Worm (Caenorhabditis elegans) whole organism, L2 larva: ENCODE measurements around the gene cul-3.
"Not testable (repeated sequence)": the region's sequence is repeated elsewhere in the genome, so short reads cannot be mapped to it uniquely, and the experiment has no call there.

Experiments
- C34F6.9 ChIP-seq: fragments of 150-350 bp; optimal IDR thresholded peaks from 2 replicates; lab custom pipeline; 2014; ENCODE audit warnings: missing biosample characterization, missing genetic modification characterization
- F13H6.1 ChIP-seq: sonication (generic microtip); optimal IDR thresholded peaks from 2 replicates; lab custom pipeline; 2016; ENCODE audit warnings: missing genetic modification characterization, missing compliant biosample characterization
- R02D3.7 ChIP-seq: fragments of 150-350 bp; optimal IDR thresholded peaks from 2 replicates; lab custom pipeline; 2014; ENCODE audit warnings: missing biosample characterization, missing genetic modification characterization
- alr-1 ChIP-seq: fragments of 150-350 bp; optimal IDR thresholded peaks from 2 replicates; lab custom pipeline; 2014; ENCODE audit warnings: missing biosample characterization, missing genetic modification characterization
- ama-1 ChIP-seq: fragments of 150-350 bp; optimal IDR thresholded peaks from 2 replicates; lab custom pipeline; 2018; ENCODE audit warnings: inconsistent platforms
- ceh-16 ChIP-seq: fragments of 150-350 bp; optimal IDR thresholded peaks from 2 replicates; lab custom pipeline; 2014; ENCODE audit warnings: missing biosample characterization, missing genetic modification characterization
- crh-2 ChIP-seq: sonication (generic microtip); optimal IDR thresholded peaks from 2 replicates; lab custom pipeline; 2017; ENCODE audit warnings: missing biosample characterization, missing genetic modification characterization
- dmd-4 ChIP-seq: sonication (generic microtip); optimal IDR thresholded peaks from 2 replicates; lab custom pipeline; 2017; ENCODE audit warnings: missing biosample characterization, missing genetic modification characterization
- egl-27 ChIP-seq: sonication (generic microtip); optimal IDR thresholded peaks from 3 replicates; lab custom pipeline; 2017; ENCODE audit warnings: missing biosample characterization, missing genetic modification reagents, missing genetic modification characterization
- elt-3 ChIP-seq: sonication (generic microtip); optimal IDR thresholded peaks from 2 replicates; lab custom pipeline; 2017; ENCODE audit warnings: missing biosample characterization, missing genetic modification characterization
- fos-1 ChIP-seq: fragments of 150-350 bp; optimal IDR thresholded peaks from 2 replicates; lab custom pipeline; 2014; ENCODE audit warnings: missing biosample characterization, missing genetic modification characterization
- gmeb-1 ChIP-seq: fragments of 150-350 bp; optimal IDR thresholded peaks from 2 replicates; lab custom pipeline; 2014; ENCODE audit warnings: missing biosample characterization, missing genetic modification characterization
- lin-39 ChIP-seq: fragments of 150-350 bp; optimal IDR thresholded peaks from 2 replicates; lab custom pipeline; 2014; ENCODE audit warnings: missing biosample characterization, missing genetic modification reagents, missing genetic modification characterization
- lsy-2 ChIP-seq, 2 experiments: fragments of 150-350 bp in 1 of 2; sonication (generic microtip) in 1 of 2; optimal IDR thresholded peaks; 2 replicates each; lab custom pipeline; 2014 to 2017; ENCODE audit warnings: missing biosample characterization in 2 of 2, missing genetic modification characterization in 2 of 2
- mbf-1 ChIP-seq: sonication (generic microtip); optimal IDR thresholded peaks from 2 replicates; lab custom pipeline; 2017; ENCODE audit warnings: missing biosample characterization, missing genetic modification characterization
- mdl-1 ChIP-seq, 2 experiments: fragments of 150-350 bp in 1 of 2; sonication (generic microtip) in 1 of 2; optimal IDR thresholded peaks; 2 replicates each; lab custom pipeline; 2017; ENCODE audit warnings: missing biosample characterization in 2 of 2, missing genetic modification characterization in 2 of 2
- nhr-11 ChIP-seq: fragments of 150-350 bp; optimal IDR thresholded peaks from 2 replicates; lab custom pipeline; 2014; ENCODE audit warnings: missing biosample characterization, missing genetic modification characterization
- nhr-12 ChIP-seq: fragments of 150-350 bp; optimal IDR thresholded peaks from 2 replicates; lab custom pipeline; 2014; ENCODE audit warnings: missing biosample characterization, missing genetic modification characterization
- nhr-129 ChIP-seq: fragments of 150-350 bp; optimal IDR thresholded peaks from 2 replicates; lab custom pipeline; 2014; ENCODE audit warnings: missing biosample characterization, missing genetic modification characterization
- nhr-23 ChIP-seq: fragments of 150-350 bp; optimal IDR thresholded peaks from 2 replicates; lab custom pipeline; 2014; ENCODE audit warnings: missing biosample characterization, missing genetic modification reagents, missing genetic modification characterization
- nhr-237 ChIP-seq: fragments of 150-350 bp; optimal IDR thresholded peaks from 2 replicates; lab custom pipeline; 2014; ENCODE audit warnings: missing biosample characterization, missing genetic modification characterization
- nhr-25 ChIP-seq: fragments of 150-350 bp; sonication (generic microtip); optimal IDR thresholded peaks from 3 replicates; lab custom pipeline; 2014; ENCODE audit warnings: missing biosample characterization, missing genetic modification characterization
- nhr-6 ChIP-seq: fragments of 150-350 bp; optimal IDR thresholded peaks from 2 replicates; lab custom pipeline; 2014; ENCODE audit warnings: missing biosample characterization, missing genetic modification characterization
- nhr-77 ChIP-seq: fragments of 150-350 bp; optimal IDR thresholded peaks from 2 replicates; lab custom pipeline; 2014; ENCODE audit warnings: missing biosample characterization, missing genetic modification characterization
- sem-4 ChIP-seq: fragments of 150-350 bp; optimal IDR thresholded peaks from 2 replicates; lab custom pipeline; 2014; ENCODE audit warnings: missing biosample characterization, missing genetic modification reagents, missing genetic modification characterization
- skn-1 ChIP-seq: sonication (generic microtip); optimal IDR thresholded peaks from 2 replicates; lab custom pipeline; 2017; ENCODE audit warnings: missing biosample characterization, missing genetic modification characterization
- sma-3 ChIP-seq: sonication (generic microtip); optimal IDR thresholded peaks from 2 replicates; lab custom pipeline; 2016; ENCODE audit warnings: missing genetic modification reagents, missing genetic modification characterization, missing compliant biosample characterization
- sma-9 ChIP-seq, 2 experiments: fragments of 150-350 bp in 1 of 2; sonication (generic microtip) in 1 of 2; optimal IDR thresholded peaks; 2 replicates each; lab custom pipeline; 2014 to 2016; ENCODE audit warnings: missing genetic modification characterization in 2 of 2, mild to moderate bottlenecking in 1 of 2, missing biosample characterization in 1 of 2, missing compliant biosample characterization in 1 of 2, missing genetic modification reagents in 1 of 2, moderate library complexity in 1 of 2
- snpc-4 ChIP-seq: fragments of 150-350 bp; optimal IDR thresholded peaks from 2 replicates; lab custom pipeline; 2014; ENCODE audit warnings: missing biosample characterization, missing genetic modification characterization
- unc-39 ChIP-seq: fragments of 150-350 bp; optimal IDR thresholded peaks from 2 replicates; lab custom pipeline; 2014; ENCODE audit warnings: missing biosample characterization, missing genetic modification characterization
- unc-55 ChIP-seq: fragments of 150-350 bp; sonication (generic microtip); optimal IDR thresholded peaks from 3 replicates; lab custom pipeline; 2014; ENCODE audit warnings: missing biosample characterization, missing genetic modification reagents, missing genetic modification characterization
- unc-62 ChIP-seq: fragments of 150-350 bp; optimal IDR thresholded peaks from 2 replicates; lab custom pipeline; 2014; ENCODE audit warnings: missing biosample characterization, missing genetic modification reagents, missing genetic modification characterization
- ztf-1 ChIP-seq: fragments of 200-800 bp; sonication (Bioruptor generic); conservative IDR thresholded peaks from 2 replicates; pipeline ENCODE4 v1.3.6; 2022; ENCODE audit warnings: missing genetic modification characterization, missing compliant biosample characterization
- ztf-11 ChIP-seq: sonication (generic microtip); optimal IDR thresholded peaks from 2 replicates; lab custom pipeline; 2017; ENCODE audit warnings: missing biosample characterization, missing genetic modification characterization
- ztf-4 ChIP-seq: fragments of 150-350 bp; optimal IDR thresholded peaks from 2 replicates; lab custom pipeline; 2014; ENCODE audit warnings: missing biosample characterization, missing genetic modification characterization

The cul-3 gene

DNA sequence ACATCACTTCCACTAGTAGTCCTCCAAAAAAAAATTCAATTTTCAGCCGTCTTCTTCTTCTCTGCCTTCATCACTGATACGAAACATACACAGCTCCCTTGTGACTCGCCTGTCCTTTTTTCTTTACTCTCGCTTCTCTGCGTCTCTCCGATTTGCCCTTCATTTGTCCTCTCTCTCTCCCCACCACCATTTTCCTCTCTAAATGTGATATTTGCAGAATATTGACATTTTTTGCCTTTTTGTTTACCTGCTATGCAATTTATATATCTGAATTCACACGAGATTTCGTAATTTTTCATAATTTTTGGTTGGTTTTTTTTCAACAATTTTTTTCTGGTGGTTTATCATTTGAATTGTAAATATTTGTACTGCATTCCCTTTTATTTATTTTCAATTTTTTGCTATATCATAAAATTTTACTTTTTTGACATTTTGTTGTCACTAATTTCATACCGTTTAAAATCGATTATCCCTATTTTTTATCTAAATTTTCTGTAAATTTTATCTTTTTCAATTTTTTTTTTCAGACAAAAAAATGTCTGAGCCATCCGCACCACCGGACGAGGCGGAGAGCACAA, 26.7 kb downstream of the cul-3 start, which contains the start of gene lec-12:
Gene lec-12, plus strand, starts transcription at position 528 of the 578 bp plus-strand sequence.
- TF ChIP-seq crh-2 (tag; lab: Kevin White, UChicago) (peak; percentile 6), nhr-6 (no peak), ama-1 (no peak), unc-55 (GFP tag; lab: Kevin White, UChicago) (no peak), skn-1 (tag; lab: Kevin White, UChicago) (no peak), alr-1 (tag; lab: Kevin White, UChicago) (no peak), nhr-237 (no peak), ztf-11 (tag; lab: Kevin White, UChicago) (no peak), gmeb-1 (tag; lab: Kevin White, UChicago) (peak; percentile 14), mdl-1 (tag; optimal IDR thresholded peaks at IDR 0.05; lab: Kevin White, UChicago) (no peak), nhr-129 (tag; lab: Kevin White, UChicago) (peak; percentile 67), fos-1 (peak; percentile 12), dmd-4 (tag; lab: Kevin White, UChicago) (no peak)

- no peak for TF ChIP-seq nhr-12 (tag; lab: Kevin White, UChicago)
- no peak for TF ChIP-seq ztf-4 (tag; lab: Kevin White, UChicago)
- no peak for TF ChIP-seq unc-39 (tag; lab: Kevin White, UChicago)
- TF ChIP-seq unc-62 (GFP tag; lab: Kevin White, UChicago) = no peak
- no peak for TF ChIP-seq lin-39 (tag; lab: Kevin White, UChicago)
- no peak for TF ChIP-seq elt-3
- no peak for TF ChIP-seq alr-1 (tag; lab: Kevin White, UChicago)
Measured at ce11 chrV:206814-207213, 29.6 kb downstream of the cul-3 start.

DNA sequence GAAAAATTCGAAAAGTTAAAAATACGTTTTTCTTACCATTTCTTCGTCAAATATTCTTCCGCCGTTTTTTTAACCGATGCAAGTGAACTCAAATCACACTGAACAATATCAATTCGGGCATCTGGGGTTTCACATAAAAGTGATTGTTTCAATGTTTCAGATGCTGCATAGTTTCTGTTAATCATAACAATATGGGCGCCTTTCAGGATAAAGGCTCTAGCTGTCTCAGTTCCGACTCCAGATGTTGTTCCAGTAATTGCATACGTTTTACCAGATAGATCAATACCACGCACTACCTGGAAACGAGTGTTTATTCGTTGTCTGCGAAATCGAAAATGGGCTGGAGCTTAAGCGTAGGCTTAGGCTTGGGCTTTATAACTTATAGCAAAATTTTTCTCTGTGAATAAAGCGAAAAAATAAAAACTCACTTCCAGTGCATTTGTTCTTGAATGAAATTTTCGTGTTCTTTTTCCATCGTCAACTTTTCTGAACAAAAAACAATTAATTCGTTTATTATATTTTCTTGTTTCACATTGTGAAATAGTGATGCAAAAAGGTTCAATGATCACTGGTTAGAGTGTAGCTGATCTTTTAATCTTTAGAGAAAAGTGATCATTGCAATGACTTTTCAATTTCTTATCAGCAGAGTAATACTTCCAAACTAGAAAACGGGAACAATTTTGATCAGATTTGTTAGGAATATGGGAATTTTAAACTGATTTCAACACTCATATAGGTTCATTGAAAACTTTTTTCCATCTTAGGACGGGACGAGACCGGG, 34.4 kb downstream of the cul-3 start:
- TF ChIP-seq egl-27 (tag; lab: Kevin White, UChicago) (no peak), C34F6.9 (no peak), snpc-4 (tag; lab: Kevin White, UChicago) (no peak), ztf-1 (GFP tag; lab: Robert Waterston, UW) (no peak), skn-1 (tag; lab: Kevin White, UChicago) (no peak), sma-9 (GFP tag; optimal IDR thresholded peaks at IDR 0.05; lab: Kevin White, UChicago) (peak; percentile 66), sma-9 (tag; optimal IDR thresholded peaks at IDR 0.05; lab: Kevin White, UChicago) (no peak), ceh-16 (no peak), fos-1 (peak; percentile 36), unc-62 (GFP tag; lab: Kevin White, UChicago) (no peak), R02D3.7 (tag; lab: Kevin White, UChicago) (no peak), nhr-12 (tag; lab: Kevin White, UChicago) (no peak), lsy-2 (tag; optimal IDR thresholded peaks at IDR 0.05; lab: Kevin White, UChicago) (peak in 1 of 2 experiments; percentile 13), gmeb-1 (tag; lab: Kevin White, UChicago) (peak; percentile 26), nhr-129 (tag; lab: Kevin White, UChicago) (peak; percentile 79), mdl-1 (tag; optimal IDR thresholded peaks at IDR 0.05; lab: Kevin White, UChicago) (no peak), ama-1 (no peak), crh-2 (tag; lab: Kevin White, UChicago) (peak; percentile 8), nhr-11 (tag; lab: Kevin White, UChicago) (no peak)

DNA sequence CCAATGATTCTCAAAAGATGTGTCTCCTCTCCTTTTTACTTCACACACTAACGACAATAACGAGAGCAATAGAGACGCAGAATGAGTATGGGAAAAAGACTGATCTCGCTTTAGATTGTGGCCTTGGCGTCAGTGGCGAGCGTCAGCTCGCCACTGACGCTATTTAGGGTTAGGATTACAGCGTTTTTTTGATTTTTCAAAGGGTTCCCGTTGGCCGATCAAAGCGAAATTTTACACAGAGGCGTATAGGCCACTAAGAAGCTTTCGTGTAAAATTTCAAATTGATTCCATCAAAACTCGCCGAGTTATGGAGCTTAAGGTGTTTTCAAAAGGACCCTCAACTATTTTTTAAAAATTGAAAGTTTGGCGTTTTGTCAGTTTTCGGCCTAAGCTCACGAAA, 35.5 kb downstream of the cul-3 start, which contains the start of gene DC2.5:
Gene DC2.5, minus strand, starts transcription at position 101 of the 400 bp plus-strand sequence.
- not testable (repeated sequence) for TF ChIP-seq ceh-16; sem-4; gmeb-1 (tag; lab: Kevin White, UChicago)

ce11 chrV:215697-216096, 38.5 kb downstream of the cul-3 start:
- no peak for TF ChIP-seq ama-1
- TF ChIP-seq egl-27 (tag; lab: Kevin White, UChicago) = no peak
- TF ChIP-seq nhr-25 (tag; lab: Kevin White, UChicago) = no peak
- no peak for TF ChIP-seq mbf-1
- TF ChIP-seq ztf-4 (tag; lab: Kevin White, UChicago) = no peak
- TF ChIP-seq nhr-23 (tag; lab: Kevin White, UChicago) = no peak
- TF ChIP-seq F13H6.1 (tag; lab: Kevin White, UChicago) = no peak
- no peak for TF ChIP-seq ztf-11 (tag; lab: Kevin White, UChicago)
- no peak for TF ChIP-seq nhr-129 (tag; lab: Kevin White, UChicago)
- TF ChIP-seq sma-3 (GFP tag; lab: Kevin White, UChicago) = no peak
- TF ChIP-seq C34F6.9 = no peak
- no peak for TF ChIP-seq mdl-1 (tag; optimal IDR thresholded peaks at IDR 0.05; lab: Kevin White, UChicago)
- no peak for TF ChIP-seq lin-39 (tag; lab: Kevin White, UChicago)
- TF ChIP-seq nhr-77 (tag; lab: Kevin White, UChicago) = no peak
- no peak for TF ChIP-seq sem-4
- no peak for TF ChIP-seq nhr-6
- no peak for TF ChIP-seq nhr-11 (tag; lab: Kevin White, UChicago)
- no peak for TF ChIP-seq alr-1 (tag; lab: Kevin White, UChicago)
- no peak for TF ChIP-seq crh-2 (tag; lab: Kevin White, UChicago)
- TF ChIP-seq, all 48 proteins: peak for 0
